Worm (Caenorhabditis elegans) whole organism, young adult: ENCODE data around the gene F38B2.2.

Experiments used
- B0336.3 ChIP-seq: fragments of 200-800 bp; sonication (Bioruptor generic); IDR thresholded peaks from 2 replicates; pipeline ENCODE4 v1.3.6; 2022; ENCODE audit warnings: missing genetic modification characterization, missing compliant biosample characterization
- F23B12.7 ChIP-seq: sonication (generic microtip); optimal IDR thresholded peaks from 2 replicates; lab custom pipeline; 2017; ENCODE audit warnings: missing genetic modification characterization, mild to moderate bottlenecking, missing compliant biosample characterization, antibody characterized with exemption, moderate library complexity; ENCODE audit not compliant: insufficient read depth
- F33H1.4 ChIP-seq: fragments of 200-800 bp; sonication (Bioruptor generic); IDR thresholded peaks from 2 replicates; pipeline ENCODE4 v1.3.6; 2022; ENCODE audit warnings: missing genetic modification reagents, missing genetic modification characterization, missing compliant biosample characterization
- K11D2.4 ChIP-seq: fragments of 200-800 bp; sonication (Bioruptor generic); IDR thresholded peaks from 2 replicates; pipeline ENCODE4 v1.3.6; 2022; ENCODE audit warnings: missing genetic modification reagents, missing genetic modification characterization, missing compliant biosample characterization
- K12H6.12 ChIP-seq: fragments of 200-800 bp; sonication (Bioruptor generic); optimal IDR thresholded peaks from 2 replicates; lab custom pipeline; 2018; ENCODE audit warnings: mild to moderate bottlenecking, missing genetic modification characterization, missing compliant biosample characterization
- aptf-2 ChIP-seq: fragments of 200-800 bp; sonication (Bioruptor generic); conservative IDR thresholded peaks from 2 replicates; pipeline ENCODE4 v1.3.6; 2022; ENCODE audit warnings: missing genetic modification reagents, missing genetic modification characterization, missing compliant biosample characterization
- egl-44 ChIP-seq: fragments of 200-800 bp; sonication (Bioruptor generic); IDR thresholded peaks from 2 replicates; pipeline ENCODE4 v1.3.6; 2022; ENCODE audit warnings: missing genetic modification reagents, missing genetic modification characterization, missing compliant biosample characterization
- fkh-3 ChIP-seq: sonication (generic microtip); optimal IDR thresholded peaks from 2 replicates; lab custom pipeline; 2016; ENCODE audit warnings: mild to moderate bottlenecking, missing genetic modification characterization, missing compliant biosample characterization
- lin-54 ChIP-seq: fragments of 200-800 bp; sonication (Bioruptor generic); optimal IDR thresholded peaks from 2 replicates; lab custom pipeline; 2018; ENCODE audit warnings: mild to moderate bottlenecking, missing genetic modification characterization, missing compliant biosample characterization
- nfya-1 ChIP-seq: sonication (generic microtip); optimal IDR thresholded peaks from 2 replicates; lab custom pipeline; 2017; ENCODE audit warnings: antibody characterized with exemption, missing compliant biosample characterization, missing genetic modification characterization, borderline replicate concordance; ENCODE audit not compliant: insufficient read depth
- snpc-4 ChIP-seq, 5 experiments: fragments of 150-350 bp in 1 of 5; sonication (generic microtip) in 4 of 5; optimal IDR thresholded peaks; 2 replicates each; lab custom pipeline; 2014 to 2018; ENCODE audit warnings: missing genetic modification characterization in 5 of 5, missing biosample characterization in 3 of 5, antibody characterized with exemption in 2 of 5, mild to moderate bottlenecking in 2 of 5, missing compliant biosample characterization in 2 of 5, missing genotype in 2 of 5, moderate library complexity in 2 of 5, missing genetic modification reagents in 1 of 5
- unc-130 ChIP-seq: sonication (generic microtip); optimal IDR thresholded peaks from 2 replicates; lab custom pipeline; 2016; ENCODE audit warnings: missing genetic modification reagents, missing genetic modification characterization, missing compliant biosample characterization
- unc-62 ChIP-seq: fragments of 150-350 bp; optimal IDR thresholded peaks from 2 replicates; lab custom pipeline; 2014; ENCODE audit warnings: missing biosample characterization, missing genetic modification reagents, missing genetic modification characterization
- ztf-3 ChIP-seq: fragments of 200-800 bp; sonication (Bioruptor generic); optimal IDR thresholded peaks from 2 replicates; lab custom pipeline; 2018; ENCODE audit warnings: mild to moderate bottlenecking, missing genetic modification characterization, missing compliant biosample characterization

- TF ChIP-seq K12H6.12 (tag; lab: Kevin White, UChicago) (no peak), unc-130 (GFP tag; lab: Kevin White, UChicago) (no peak), aptf-2 (GFP tag; lab: Robert Waterston, UW) (no peak), K11D2.4 (GFP tag; lab: Robert Waterston, UW) (no peak), egl-44 (GFP tag; lab: Robert Waterston, UW) (no peak), B0336.3 (no peak), lin-54 (no peak), F33H1.4 (GFP tag; lab: Robert Waterston, UW) (no peak), unc-62 (GFP tag; lab: Kevin White, UChicago) (no peak), fkh-3 (no peak), nfya-1 (no peak), snpc-4 (GFP tag; optimal IDR thresholded peaks at IDR 0.05; lab: Kevin White, UChicago) (no peak), snpc-4 (tag; optimal IDR thresholded peaks at IDR 0.05; lab: Kevin White, UChicago) (no peak), ztf-3 (GFP tag; lab: Kevin White, UChicago) (no peak), F23B12.7 (no peak)
Measured at ce11 chrX:11324240-11324639, 45.1 kb upstream of the F38B2.2 start, which contains the start of gene asm-2.
